Fruit fly (Drosophila melanogaster): ENCODE data around the gene Pvr.

DNA sequence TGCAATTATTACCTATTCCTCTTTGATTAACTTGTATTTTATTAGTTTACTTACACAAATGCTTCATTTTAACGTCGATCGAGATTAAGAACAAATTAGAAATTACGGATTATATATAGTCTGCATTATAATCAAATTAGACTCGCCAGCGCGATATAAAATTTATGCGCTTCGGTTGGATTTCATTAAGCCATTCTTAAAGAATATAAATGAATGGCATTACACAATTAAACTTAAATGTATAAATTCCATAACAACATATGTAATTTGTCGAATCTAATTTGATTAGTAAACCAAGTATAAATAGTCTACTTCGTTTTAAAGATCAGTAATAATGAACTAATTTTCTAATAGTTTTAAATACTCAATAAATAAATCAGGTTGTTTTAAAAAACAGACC is 2.0 kb upstream of the Pvr start, which contains the start of gene Spn28F:
- no peak for TF ChIP-seq ttk (optimal IDR thresholded peaks at IDR 0.05)
- no peak for TF ChIP-seq h (optimal IDR thresholded peaks at IDR 0.05)
- TF ChIP-seq psq (optimal IDR thresholded peaks at IDR 0.05) = no peak
- TF ChIP-seq Myc (optimal IDR thresholded peaks at IDR 0.05) = no peak
